Fruit fly (Drosophila melanogaster): ENCODE measurements around the gene sbm.

The sbm gene

DNA sequence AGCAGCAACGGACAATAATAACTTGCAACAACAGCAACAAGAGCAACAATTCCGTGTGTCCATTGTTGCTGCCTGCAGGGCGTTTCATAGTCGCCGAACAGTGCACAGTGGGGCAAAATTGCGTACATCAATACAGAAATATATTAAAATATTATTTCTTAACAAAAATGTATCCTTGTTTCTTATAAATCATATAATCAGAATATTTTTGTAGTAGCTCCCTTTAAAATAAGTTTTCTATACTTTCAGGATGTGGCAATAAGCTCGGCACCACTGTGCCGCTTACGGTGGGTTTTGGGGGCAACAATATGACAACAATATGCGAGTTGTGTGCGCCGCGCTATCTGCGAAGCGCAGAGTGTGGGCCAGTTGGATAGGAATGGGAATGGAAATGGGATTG, 9.9 kb upstream of the sbm start (continued):
- TF ChIP-seq CG10462 (GFP tag; optimal IDR thresholded peaks at IDR 0.05), result peak; percentile 42
- no peak for TF ChIP-seq Camta (GFP tag; optimal IDR thresholded peaks at IDR 0.05)
- peak; percentile 77 for TF ChIP-seq grau (tag; optimal IDR thresholded peaks at IDR 0.05)
- TF ChIP-seq CG13287 (GFP tag; IDR thresholded peaks at IDR 0.05; ENCODE audit: partially characterized antibody), result no peak
- peak; percentile 78 for TF ChIP-seq chm (GFP tag; IDR thresholded peaks at IDR 0.05)
- peak; percentile 27 for TF ChIP-seq CG7271 (tag; optimal IDR thresholded peaks at IDR 0.05)
- TF ChIP-seq Antp (GFP tag; optimal IDR thresholded peaks at IDR 0.05), result no peak
- peak; percentile 9 for TF ChIP-seq pnt (GFP tag; optimal IDR thresholded peaks at IDR 0.05)
- no peak for TF ChIP-seq da (GFP tag; optimal IDR thresholded peaks at IDR 0.05)
- peak; percentile 90 for TF ChIP-seq CG17829 (tag; optimal IDR thresholded peaks at IDR 0.05)
- peak; percentile 80 for TF ChIP-seq CG1024 (GFP tag; IDR thresholded peaks at IDR 0.05)
- peak; percentile 50 for TF ChIP-seq CG6683 (GFP tag; optimal IDR thresholded peaks at IDR 0.05)
- TF ChIP-seq CG7987 (GFP tag; optimal IDR thresholded peaks at IDR 0.05), result peak; percentile 45
- TF ChIP-seq CG12104 (GFP tag; optimal IDR thresholded peaks at IDR 0.05), result peak; percentile 40
- peak; percentile 78 for TF ChIP-seq az2 (GFP tag; optimal IDR thresholded peaks at IDR 0.05)
- TF ChIP-seq CG17186 (GFP tag; optimal IDR thresholded peaks at IDR 0.05), result peak; percentile 32
- peak; percentile 30 for TF ChIP-seq Jarid2 (GFP tag; optimal IDR thresholded peaks at IDR 0.05)
- TF ChIP-seq ttk (GFP tag; IDR thresholded peaks at IDR 0.05), result peak; percentile 85
- peak; percentile 3 for TF ChIP-seq CG18011 (GFP tag; optimal IDR thresholded peaks at IDR 0.05)
- TF ChIP-seq CG12155 (GFP tag; optimal IDR thresholded peaks at IDR 0.05), result peak; percentile 24
- TF ChIP-seq CG30431 (GFP tag; optimal IDR thresholded peaks at IDR 0.05), result peak; percentile 66
- TF ChIP-seq kah (GFP tag; optimal IDR thresholded peaks at IDR 0.05), result peak; percentile 76
- TF ChIP-seq Atf-2 (GFP tag; optimal IDR thresholded peaks at IDR 0.05), result no peak
- TF ChIP-seq ewg (GFP tag; optimal IDR thresholded peaks at IDR 0.05), result peak; percentile 76
- no peak for TF ChIP-seq mam (GFP tag; optimal IDR thresholded peaks at IDR 0.05)
- TF ChIP-seq CG3407 (GFP tag; optimal IDR thresholded peaks at IDR 0.05), result peak; percentile 77
- TF ChIP-seq CTCF (GFP tag; optimal IDR thresholded peaks at IDR 0.05), result peak; percentile 24
- TF ChIP-seq ac (GFP tag; optimal IDR thresholded peaks at IDR 0.05), result peak; percentile 46
- TF ChIP-seq CoRest (tag; optimal IDR thresholded peaks at IDR 0.05), result peak; percentile 79
- no peak for TF ChIP-seq Dad (GFP tag; optimal IDR thresholded peaks at IDR 0.05)
- peak; percentile 69 for TF ChIP-seq CG2202 (tag; optimal IDR thresholded peaks at IDR 0.05)
- TF ChIP-seq CG31441 (GFP tag; IDR thresholded peaks at IDR 0.05), result peak; percentile 90
- TF ChIP-seq eyg (GFP tag; optimal IDR thresholded peaks at IDR 0.05), result no peak
- peak; percentile 6 for TF ChIP-seq Ets97D (GFP tag; optimal IDR thresholded peaks at IDR 0.05)
- TF ChIP-seq CG12659 (GFP tag; optimal IDR thresholded peaks at IDR 0.05), result peak; percentile 62
- TF ChIP-seq esg (GFP tag; conservative IDR thresholded peaks at IDR 0.05), result peak; percentile 75
- TF ChIP-seq CG18599 (GFP tag; optimal IDR thresholded peaks at IDR 0.05), result peak; percentile 75
- no peak for TF ChIP-seq chinmo (GFP tag; IDR thresholded peaks at IDR 0.05; ENCODE audit: partially characterized antibody)
- TF ChIP-seq CG6175 (GFP tag; IDR thresholded peaks at IDR 0.05), result 0 out of 3 replicates have a peak, but pooled peaks have one; percentile 23
- peak; percentile 59 for TF ChIP-seq tio (GFP tag; optimal IDR thresholded peaks at IDR 0.05)
- peak; percentile 18 for TF ChIP-seq NC2β (GFP tag; optimal IDR thresholded peaks at IDR 0.05)
- peak; percentile 14 for TF ChIP-seq Elba2 (GFP tag; optimal IDR thresholded peaks at IDR 0.05)
- TF ChIP-seq cato (GFP tag; optimal IDR thresholded peaks at IDR 0.05; ENCODE audit: borderline replicate concordance), result peak; percentile 15
- no peak for TF ChIP-seq inv (GFP tag; IDR thresholded peaks at IDR 0.05; ENCODE audit: partially characterized antibody)
- peak; percentile 89 for TF ChIP-seq CG17361 (GFP tag; IDR thresholded peaks at IDR 0.05)
- no peak for TF ChIP-seq Scr (GFP tag; IDR thresholded peaks at IDR 0.05; ENCODE audit: partially characterized antibody)
- no peak for TF ChIP-seq HLH54F (GFP tag; optimal IDR thresholded peaks at IDR 0.05)
- no peak for TF ChIP-seq Myb (GFP tag; optimal IDR thresholded peaks at IDR 0.05)
- TF ChIP-seq D19B (GFP tag; optimal IDR thresholded peaks at IDR 0.05), result no peak
- TF ChIP-seq Sox102F (GFP tag; optimal IDR thresholded peaks at IDR 0.05), result peak; percentile 89
- TF ChIP-seq CG8765 (GFP tag; IDR thresholded peaks at IDR 0.05), result peak; percentile 66; the same call in 1 of the 2 replicates
